Worm (Caenorhabditis elegans): ENCODE measurements around the gene W08E12.4.

ce11 chrIV:3307463-3307862 lies 5.3 kb downstream of the W08E12.4 start, which contains the start of gene W08E12.9:
- TF ChIP-seq flt-1 (GFP tag; IDR thresholded peaks at IDR 0.05) = no peak
- TF ChIP-seq med-1 (GFP tag; optimal IDR thresholded peaks at IDR 0.05; ENCODE audit: insufficient read depth) = no peak
- TF ChIP-seq ztf-23 (GFP tag; IDR thresholded peaks at IDR 0.05) = no peak
- TF ChIP-seq T22C8.4 (GFP tag; IDR thresholded peaks at IDR 0.05) = no peak
- no peak for TF ChIP-seq klf-2 (GFP tag; conservative IDR thresholded peaks at IDR 0.05)
- no peak for TF ChIP-seq ztf-29 (GFP tag; IDR thresholded peaks at IDR 0.05)

Data from whole organism, midembryonic.